Worm (Caenorhabditis elegans) whole organism, L2 larva: ENCODE results near the gene F37C12.14.

Source experiments
- C34F6.9 ChIP-seq: fragments of 150-350 bp; optimal IDR thresholded peaks from 2 replicates; lab custom pipeline; 2014; ENCODE audit warnings: missing biosample characterization, missing genetic modification characterization
- F13H6.1 ChIP-seq: sonication (generic microtip); optimal IDR thresholded peaks from 2 replicates; lab custom pipeline; 2016; ENCODE audit warnings: missing genetic modification characterization, missing compliant biosample characterization
- R02D3.7 ChIP-seq: fragments of 150-350 bp; optimal IDR thresholded peaks from 2 replicates; lab custom pipeline; 2014; ENCODE audit warnings: missing biosample characterization, missing genetic modification characterization
- Y55F3AM.14 ChIP-seq: fragments of 200-800 bp; sonication (Bioruptor generic); optimal IDR thresholded peaks from 2 replicates; lab custom pipeline; 2018; ENCODE audit warnings: mild to moderate bottlenecking, missing genetic modification characterization, missing compliant biosample characterization
- ZK546.5 ChIP-seq: sonication (generic microtip); optimal IDR thresholded peaks from 2 replicates; lab custom pipeline; 2017; ENCODE audit warnings: missing biosample characterization, missing genetic modification characterization
- alr-1 ChIP-seq: fragments of 150-350 bp; optimal IDR thresholded peaks from 2 replicates; lab custom pipeline; 2014; ENCODE audit warnings: missing biosample characterization, missing genetic modification characterization
- aly-2 ChIP-seq: fragments of 150-350 bp; optimal IDR thresholded peaks from 2 replicates; lab custom pipeline; 2014; ENCODE audit warnings: missing biosample characterization, missing genetic modification characterization
- ama-1 ChIP-seq: fragments of 150-350 bp; optimal IDR thresholded peaks from 2 replicates; lab custom pipeline; 2018; ENCODE audit warnings: inconsistent platforms
- blmp-1 ChIP-seq: sonication (generic microtip); optimal IDR thresholded peaks from 2 replicates; lab custom pipeline; 2017; ENCODE audit warnings: missing genetic modification characterization, mild to moderate bottlenecking, missing compliant biosample characterization, antibody characterized with exemption, moderate library complexity; ENCODE audit not compliant: insufficient read depth
- ceh-16 ChIP-seq: fragments of 150-350 bp; optimal IDR thresholded peaks from 2 replicates; lab custom pipeline; 2014; ENCODE audit warnings: missing biosample characterization, missing genetic modification characterization
- ceh-82 ChIP-seq: fragments of 150-350 bp; optimal IDR thresholded peaks from 2 replicates; lab custom pipeline; 2014; ENCODE audit warnings: missing biosample characterization, missing genetic modification characterization
- crh-2 ChIP-seq: sonication (generic microtip); optimal IDR thresholded peaks from 2 replicates; lab custom pipeline; 2017; ENCODE audit warnings: missing biosample characterization, missing genetic modification characterization
- dmd-4 ChIP-seq: sonication (generic microtip); optimal IDR thresholded peaks from 2 replicates; lab custom pipeline; 2017; ENCODE audit warnings: missing biosample characterization, missing genetic modification characterization
- egl-27 ChIP-seq: sonication (generic microtip); optimal IDR thresholded peaks from 3 replicates; lab custom pipeline; 2017; ENCODE audit warnings: missing biosample characterization, missing genetic modification reagents, missing genetic modification characterization
- elt-1 ChIP-seq: fragments of 150-350 bp; optimal IDR thresholded peaks from 2 replicates; lab custom pipeline; 2014; ENCODE audit warnings: missing biosample characterization, missing genetic modification characterization
- elt-3 ChIP-seq: sonication (generic microtip); optimal IDR thresholded peaks from 2 replicates; lab custom pipeline; 2017; ENCODE audit warnings: missing biosample characterization, missing genetic modification characterization
- fos-1 ChIP-seq: fragments of 150-350 bp; optimal IDR thresholded peaks from 2 replicates; lab custom pipeline; 2014; ENCODE audit warnings: missing biosample characterization, missing genetic modification characterization
- gmeb-1 ChIP-seq: fragments of 150-350 bp; optimal IDR thresholded peaks from 2 replicates; lab custom pipeline; 2014; ENCODE audit warnings: missing biosample characterization, missing genetic modification characterization
- lin-11 ChIP-seq: fragments of 150-350 bp; sonication (generic microtip); optimal IDR thresholded peaks from 2 replicates; lab custom pipeline; 2014; ENCODE audit warnings: missing biosample characterization, missing genetic modification characterization, inconsistent platforms, mixed read lengths
- lin-13 ChIP-seq: fragments of 150-350 bp; optimal IDR thresholded peaks from 2 replicates; lab custom pipeline; 2014; ENCODE audit warnings: missing biosample characterization, missing genetic modification reagents, missing genetic modification characterization
- lin-39 ChIP-seq: fragments of 150-350 bp; optimal IDR thresholded peaks from 2 replicates; lab custom pipeline; 2014; ENCODE audit warnings: missing biosample characterization, missing genetic modification reagents, missing genetic modification characterization
- lsy-2 ChIP-seq, 2 experiments: fragments of 150-350 bp in 1 of 2; sonication (generic microtip) in 1 of 2; optimal IDR thresholded peaks; 2 replicates each; lab custom pipeline; 2014 to 2017; ENCODE audit warnings: missing biosample characterization in 2 of 2, missing genetic modification characterization in 2 of 2
- mab-5 ChIP-seq: fragments of 150-350 bp; optimal IDR thresholded peaks from 2 replicates; lab custom pipeline; 2014; ENCODE audit warnings: missing biosample characterization, missing genetic modification characterization
- mbf-1 ChIP-seq: sonication (generic microtip); optimal IDR thresholded peaks from 2 replicates; lab custom pipeline; 2017; ENCODE audit warnings: missing biosample characterization, missing genetic modification characterization
- mdl-1 ChIP-seq, 2 experiments: fragments of 150-350 bp in 1 of 2; sonication (generic microtip) in 1 of 2; optimal IDR thresholded peaks; 2 replicates each; lab custom pipeline; 2017; ENCODE audit warnings: missing biosample characterization in 2 of 2, missing genetic modification characterization in 2 of 2
- nhr-10 ChIP-seq: sonication (generic microtip); optimal IDR thresholded peaks from 2 replicates; lab custom pipeline; 2017; ENCODE audit warnings: missing biosample characterization, missing genetic modification characterization
- nhr-11 ChIP-seq: fragments of 150-350 bp; optimal IDR thresholded peaks from 2 replicates; lab custom pipeline; 2014; ENCODE audit warnings: missing biosample characterization, missing genetic modification characterization
- nhr-12 ChIP-seq: fragments of 150-350 bp; optimal IDR thresholded peaks from 2 replicates; lab custom pipeline; 2014; ENCODE audit warnings: missing biosample characterization, missing genetic modification characterization
- nhr-129 ChIP-seq: fragments of 150-350 bp; optimal IDR thresholded peaks from 2 replicates; lab custom pipeline; 2014; ENCODE audit warnings: missing biosample characterization, missing genetic modification characterization
- nhr-21 ChIP-seq: fragments of 150-350 bp; optimal IDR thresholded peaks from 2 replicates; lab custom pipeline; 2014; ENCODE audit warnings: missing biosample characterization, missing genetic modification characterization
- nhr-23 ChIP-seq: fragments of 150-350 bp; optimal IDR thresholded peaks from 2 replicates; lab custom pipeline; 2014; ENCODE audit warnings: missing biosample characterization, missing genetic modification reagents, missing genetic modification characterization
- nhr-237 ChIP-seq: fragments of 150-350 bp; optimal IDR thresholded peaks from 2 replicates; lab custom pipeline; 2014; ENCODE audit warnings: missing biosample characterization, missing genetic modification characterization
- nhr-25 ChIP-seq: fragments of 150-350 bp; sonication (generic microtip); optimal IDR thresholded peaks from 3 replicates; lab custom pipeline; 2014; ENCODE audit warnings: missing biosample characterization, missing genetic modification characterization
- nhr-6 ChIP-seq: fragments of 150-350 bp; optimal IDR thresholded peaks from 2 replicates; lab custom pipeline; 2014; ENCODE audit warnings: missing biosample characterization, missing genetic modification characterization
- nhr-77 ChIP-seq: fragments of 150-350 bp; optimal IDR thresholded peaks from 2 replicates; lab custom pipeline; 2014; ENCODE audit warnings: missing biosample characterization, missing genetic modification characterization
- peb-1 ChIP-seq: fragments of 150-350 bp; optimal IDR thresholded peaks from 2 replicates; lab custom pipeline; 2014; ENCODE audit warnings: missing biosample characterization, missing genetic modification characterization
- sem-4 ChIP-seq: fragments of 150-350 bp; optimal IDR thresholded peaks from 2 replicates; lab custom pipeline; 2014; ENCODE audit warnings: missing biosample characterization, missing genetic modification reagents, missing genetic modification characterization
- skn-1 ChIP-seq: sonication (generic microtip); optimal IDR thresholded peaks from 2 replicates; lab custom pipeline; 2017; ENCODE audit warnings: missing biosample characterization, missing genetic modification characterization
- sma-3 ChIP-seq: sonication (generic microtip); optimal IDR thresholded peaks from 2 replicates; lab custom pipeline; 2016; ENCODE audit warnings: missing genetic modification reagents, missing genetic modification characterization, missing compliant biosample characterization
- sma-9 ChIP-seq, 2 experiments: fragments of 150-350 bp in 1 of 2; sonication (generic microtip) in 1 of 2; optimal IDR thresholded peaks; 2 replicates each; lab custom pipeline; 2014 to 2016; ENCODE audit warnings: missing genetic modification characterization in 2 of 2, mild to moderate bottlenecking in 1 of 2, missing biosample characterization in 1 of 2, missing compliant biosample characterization in 1 of 2, missing genetic modification reagents in 1 of 2, moderate library complexity in 1 of 2
- snpc-4 ChIP-seq: fragments of 150-350 bp; optimal IDR thresholded peaks from 2 replicates; lab custom pipeline; 2014; ENCODE audit warnings: missing biosample characterization, missing genetic modification characterization
- unc-39 ChIP-seq: fragments of 150-350 bp; optimal IDR thresholded peaks from 2 replicates; lab custom pipeline; 2014; ENCODE audit warnings: missing biosample characterization, missing genetic modification characterization
- unc-55 ChIP-seq: fragments of 150-350 bp; sonication (generic microtip); optimal IDR thresholded peaks from 3 replicates; lab custom pipeline; 2014; ENCODE audit warnings: missing biosample characterization, missing genetic modification reagents, missing genetic modification characterization
- unc-62 ChIP-seq: fragments of 150-350 bp; optimal IDR thresholded peaks from 2 replicates; lab custom pipeline; 2014; ENCODE audit warnings: missing biosample characterization, missing genetic modification reagents, missing genetic modification characterization
- zag-1 ChIP-seq: fragments of 150-350 bp; optimal IDR thresholded peaks from 2 replicates; lab custom pipeline; 2014; ENCODE audit warnings: missing biosample characterization, missing genetic modification characterization
- ztf-1 ChIP-seq: fragments of 200-800 bp; sonication (Bioruptor generic); conservative IDR thresholded peaks from 2 replicates; pipeline ENCODE4 v1.3.6; 2022; ENCODE audit warnings: missing genetic modification characterization, missing compliant biosample characterization
- ztf-11 ChIP-seq: sonication (generic microtip); optimal IDR thresholded peaks from 2 replicates; lab custom pipeline; 2017; ENCODE audit warnings: missing biosample characterization, missing genetic modification characterization
- ztf-4 ChIP-seq: fragments of 150-350 bp; optimal IDR thresholded peaks from 2 replicates; lab custom pipeline; 2014; ENCODE audit warnings: missing biosample characterization, missing genetic modification characterization

The F37C12.14 gene

ce11 chrIII:7207903-7208497 lies 22.6 kb upstream of the F37C12.14 start, which contains the start of gene rpl-6:
TSS of gene rpl-6 (plus strand) at chrIII:7208447.
- TF ChIP-seq fos-1 (tag; lab: Kevin White, UChicago) (peak; percentile 77), skn-1 (peak; percentile 5), lsy-2 (tag; optimal IDR thresholded peaks at IDR 0.05; lab: Kevin White, UChicago) (peak; percentile 98 to 100), mdl-1 (tag; optimal IDR thresholded peaks at IDR 0.05; lab: Kevin White, UChicago) (peak in 1 of 2 experiments; percentile 68), egl-27 (tag; lab: Kevin White, UChicago) (peak; percentile 76), ztf-4 (tag; lab: Kevin White, UChicago) (peak; percentile 73), F13H6.1 (tag; lab: Kevin White, UChicago) (peak; percentile 77), nhr-77 (tag; lab: Kevin White, UChicago) (peak; percentile 50), ama-1 (lab: Kevin White, UChicago) (peak; percentile 41), nhr-6 (tag; lab: Kevin White, UChicago) (peak; percentile 58), unc-55 (GFP tag; lab: Kevin White, UChicago) (peak; percentile 99), ztf-1 (GFP tag; lab: Robert Waterston, UW) (no peak), elt-3 (tag; lab: Kevin White, UChicago) (no peak), nhr-237 (tag; lab: Kevin White, UChicago) (no peak), lin-11 (peak; percentile 94), nhr-12 (tag; lab: Kevin White, UChicago) (no peak), C34F6.9 (tag; lab: Kevin White, UChicago) (peak; percentile 92), sma-9 (GFP tag; optimal IDR thresholded peaks at IDR 0.05; lab: Kevin White, UChicago) (peak; percentile 86), sma-9 (tag; optimal IDR thresholded peaks at IDR 0.05; lab: Kevin White, UChicago) (no peak), alr-1 (no peak), nhr-21 (peak; percentile 88), unc-39 (tag; lab: Kevin White, UChicago) (no peak), peb-1 (tag; lab: Kevin White, UChicago) (no peak), Y55F3AM.14 (GFP tag; lab: Kevin White, UChicago) (no peak), ZK546.5 (peak; percentile 85), mbf-1 (tag; lab: Kevin White, UChicago) (no peak), lin-39 (tag; lab: Kevin White, UChicago) (no peak), unc-62 (GFP tag; lab: Kevin White, UChicago) (no peak), blmp-1 (tag; lab: Kevin White, UChicago) (peak; percentile 72), gmeb-1 (tag; lab: Kevin White, UChicago) (peak; percentile 89), lin-13 (GFP tag; lab: Kevin White, UChicago) (peak; percentile 93), snpc-4 (tag; lab: Kevin White, UChicago) (peak; percentile 47), nhr-25 (tag; lab: Kevin White, UChicago) (peak; percentile 89), nhr-23 (tag; lab: Kevin White, UChicago) (no peak), mab-5 (tag; lab: Kevin White, UChicago) (peak; percentile 80), crh-2 (tag; lab: Kevin White, UChicago) (peak; percentile 95), nhr-11 (no peak), sma-3 (GFP tag; lab: Kevin White, UChicago) (peak; percentile 91), elt-1 (tag; lab: Kevin White, UChicago) (no peak), aly-2 (no peak), dmd-4 (tag; lab: Kevin White, UChicago) (no peak), nhr-10 (tag; lab: Kevin White, UChicago) (no peak), R02D3.7 (tag; lab: Kevin White, UChicago) (peak; percentile 28), ceh-82 (peak; percentile 25), nhr-129 (tag; lab: Kevin White, UChicago) (peak; percentile 90), ztf-11 (tag; lab: Kevin White, UChicago) (no peak), ceh-16 (tag; lab: Kevin White, UChicago) (peak; percentile 17), zag-1 (peak; percentile 70), sem-4 (tag; lab: Kevin White, UChicago) (peak; percentile 80)
- TF ChIP-seq, all 48 proteins: peak for 30
